Fruit fly (Drosophila melanogaster) whole organism: ENCODE results near the gene Chd64.

Source experiments
- CG8478 ChIP-seq: fragments of >200 bp; optimal IDR thresholded peaks from 2 replicates; lab custom pipeline; 2018; ENCODE audit warnings: inconsistent platforms
- Dll ChIP-seq: fragments of >200 bp; optimal IDR thresholded peaks from 2 replicates; lab custom pipeline; 2017
- EcR ChIP-seq, 2 experiments: fragments of >200 bp; optimal IDR thresholded peaks; 2 replicates each; lab custom pipeline; 2017; ENCODE audit warnings: missing biosample characterization in 2 of 2, missing genetic modification characterization in 2 of 2, missing genetic modification reagents in 2 of 2
- pan ChIP-seq: fragments of >200 bp; optimal IDR thresholded peaks from 2 replicates; lab custom pipeline; 2017
- psq ChIP-seq: fragments of >200 bp; optimal IDR thresholded peaks from 2 replicates; lab custom pipeline; 2017
- usp ChIP-seq: fragments of >200 bp; optimal IDR thresholded peaks from 2 replicates; lab custom pipeline; 2017; ENCODE audit warnings: missing biosample characterization, missing genetic modification characterization, mixed read lengths

dm6 chr3L:4132585-4132984 lies 10.4 kb upstream of the Chd64 start:
- TF ChIP-seq pan (lab: Kevin White, UChicago) (no peak), CG8478 (lab: Kevin White, UChicago) (no peak), psq (lab: Kevin White, UChicago) (no peak), EcR (GFP tag; optimal IDR thresholded peaks at IDR 0.05; lab: Kevin White, UChicago) (no peak), usp (GFP tag; lab: Kevin White, UChicago) (no peak), Dll (lab: Kevin White, UChicago) (no peak)
